Worm (Caenorhabditis elegans): ENCODE data around the gene F53A2.9.

Gene F53A2.9

ce11 chrIII:13307107-13307506 is 52.0 kb downstream of the F53A2.9 start, which contains the start of the genes klp-19 and slc-36.1:
klp-19 (minus strand) TSS chrIII:13307259.
slc-36.1 (plus strand) TSS chrIII:13307502.
- TF ChIP-seq ceh-100 (GFP tag; IDR thresholded peaks at IDR 0.05) (peak; percentile 48), efl-1 (GFP tag; optimal IDR thresholded peaks at IDR 0.05) (peak; percentile 88), rcor-1 (GFP tag; IDR thresholded peaks at IDR 0.05) (peak; percentile 47), cebp-1 (GFP tag; IDR thresholded peaks at IDR 0.05) (no peak), cebp-1 (tag; optimal IDR thresholded peaks at IDR 0.05) (peak; percentile 41), lin-35 (GFP tag; optimal IDR thresholded peaks at IDR 0.05) (peak in 1 of 3 experiments; percentile 44), mcd-1 (GFP tag; IDR thresholded peaks at IDR 0.05) (peak; percentile 62), mxl-1 (tag; optimal IDR thresholded peaks at IDR 0.05) (no peak), snpc-1.3 (tag; optimal IDR thresholded peaks at IDR 0.05; ENCODE audit: insufficient read depth) (peak; percentile 56), hlh-12 (tag; optimal IDR thresholded peaks at IDR 0.05) (no peak), nhr-90 (tag; optimal IDR thresholded peaks at IDR 0.05) (no peak), athp-1 (tag; optimal IDR thresholded peaks at IDR 0.05) (peak; percentile 53), C17E4.6 (GFP tag; IDR thresholded peaks at IDR 0.05) (peak; percentile 37; the same call in 1 of the 2 replicates), tbp1 (GFP tag; optimal IDR thresholded peaks at IDR 0.05) (peak; percentile 11), F23B12.7 (tag; optimal IDR thresholded peaks at IDR 0.05; ENCODE audit: insufficient read depth) (peak; percentile 78), xnd-1 (tag; optimal IDR thresholded peaks at IDR 0.05) (peak; percentile 60), lsl-1 (GFP tag; optimal IDR thresholded peaks at IDR 0.05) (peak; percentile 64), hmg-1.2 (GFP tag; IDR thresholded peaks at IDR 0.05) (peak; percentile 13; the same call in 1 of the 2 replicates), nhr-27 (tag; optimal IDR thresholded peaks at IDR 0.05) (no peak), Y53G8AR.9 (GFP tag; conservative IDR thresholded peaks at IDR 0.05) (no peak), snpc-3.4 (tag; optimal IDR thresholded peaks at IDR 0.05) (peak; percentile 51), dox-1 (GFP tag; IDR thresholded peaks at IDR 0.05) (peak; percentile 68), madf-8 (GFP tag; conservative IDR thresholded peaks at IDR 0.05) (peak; percentile 52; the same call in 1 of the 2 replicates), egrh-3 (GFP tag; IDR thresholded peaks at IDR 0.05) (peak; percentile 62), D2030.7 (GFP tag; IDR thresholded peaks at IDR 0.05) (peak; percentile 86), madf-6 (GFP tag; IDR thresholded peaks at IDR 0.05) (peak; percentile 90), dpl-1 (GFP tag; optimal IDR thresholded peaks at IDR 0.05) (peak; percentile 84), ceh-79 (tag; optimal IDR thresholded peaks at IDR 0.05) (no peak), snpc-1.1 (tag; optimal IDR thresholded peaks at IDR 0.05; ENCODE audit: insufficient read depth) (no peak), lin-54 (GFP tag; optimal IDR thresholded peaks at IDR 0.05) (peak; percentile 78), F33H1.4 (GFP tag; IDR thresholded peaks at IDR 0.05) (peak; percentile 69), ceh-91 (GFP tag; IDR thresholded peaks at IDR 0.05) (peak; percentile 66)
